Fruit fly (Drosophila melanogaster) whole organism, prepupa: ENCODE results near the gene CaBP1.

Experiments
- CG11294 ChIP-seq: fragments of 200-800 bp; sonication (Bioruptor generic); IDR thresholded peaks from 2 replicates; pipeline ENCODE4 v1.3.6; 2022; ENCODE audit warnings: missing biosample characterization, missing genetic modification characterization
- CG11762 ChIP-seq: fragments of 200-800 bp; sonication (Bioruptor generic); optimal IDR thresholded peaks from 3 replicates; lab custom pipeline; 2016; ENCODE audit warnings: missing biosample characterization, missing genetic modification characterization; ENCODE audit not compliant: insufficient read depth
- CG11902 ChIP-seq: fragments of 200-800 bp; sonication (Bioruptor generic); optimal IDR thresholded peaks from 3 replicates; lab custom pipeline; 2016; ENCODE audit warnings: missing biosample characterization, missing genetic modification characterization
- CG15336 ChIP-seq: fragments of 200-800 bp; sonication (Bioruptor generic); IDR thresholded peaks from 2 replicates; pipeline ENCODE4 v1.3.6; 2022; ENCODE audit warnings: missing biosample characterization, missing genetic modification characterization
- CG1621 ChIP-seq: fragments of 200-800 bp; sonication (Bioruptor generic); optimal IDR thresholded peaks from 3 replicates; lab custom pipeline; 2018; ENCODE audit warnings: missing biosample characterization, mild to moderate bottlenecking, missing genetic modification characterization
- CG3032 ChIP-seq: fragments of 200-800 bp; optimal IDR thresholded peaks from 2 replicates; lab custom pipeline; 2019; ENCODE audit warnings: missing biosample characterization, mild to moderate bottlenecking, missing genetic modification characterization, moderate library complexity
- CG31627 ChIP-seq: fragments of 200-800 bp; sonication (Bioruptor generic); optimal IDR thresholded peaks from 3 replicates; lab custom pipeline; 2016; ENCODE audit warnings: missing biosample characterization, missing genetic modification characterization
- CG34406 ChIP-seq: fragments of 200-800 bp; sonication (Bioruptor generic); optimal IDR thresholded peaks from 3 replicates; lab custom pipeline; 2016; ENCODE audit warnings: missing biosample characterization, missing genetic modification characterization
- CG3919 ChIP-seq: fragments of 200-800 bp; sonication (Bioruptor generic); optimal IDR thresholded peaks from 3 replicates; lab custom pipeline; 2016; ENCODE audit warnings: missing biosample characterization, missing genetic modification characterization
- CG6163 ChIP-seq: fragments of 200-800 bp; sonication (Bioruptor generic); IDR thresholded peaks from 3 replicates; pipeline ENCODE4 v1.3.6; 2022; ENCODE audit warnings: missing biosample characterization, missing genetic modification characterization
- CG6276 ChIP-seq: fragments of 200-800 bp; sonication (Bioruptor generic); optimal IDR thresholded peaks from 2 replicates; lab custom pipeline; 2017; ENCODE audit warnings: missing biosample characterization, mild to moderate bottlenecking, missing genetic modification characterization
- CG6808 ChIP-seq: fragments of 200-800 bp; sonication (Bioruptor generic); optimal IDR thresholded peaks from 3 replicates; lab custom pipeline; 2017; ENCODE audit warnings: missing biosample characterization, missing genetic modification characterization, mild to moderate bottlenecking, moderate library complexity, missing genetic modification reagents
- CG6854 ChIP-seq: fragments of 200-800 bp; sonication (Bioruptor generic); optimal IDR thresholded peaks from 2 replicates; lab custom pipeline; 2017; ENCODE audit warnings: missing biosample characterization, mild to moderate bottlenecking, missing genetic modification characterization
- CG7368 ChIP-seq: fragments of 200-800 bp; sonication (Bioruptor generic); optimal IDR thresholded peaks from 3 replicates; lab custom pipeline; 2016; ENCODE audit warnings: missing biosample characterization, missing genetic modification characterization
- CG8119 ChIP-seq: fragments of 200-800 bp; sonication (Bioruptor generic); IDR thresholded peaks from 3 replicates; pipeline ENCODE4 v1.3.6; 2022; ENCODE audit warnings: missing biosample characterization, missing genetic modification characterization
- CG8319 ChIP-seq: fragments of 200-800 bp; sonication (Bioruptor generic); optimal IDR thresholded peaks from 3 replicates; lab custom pipeline; 2016; ENCODE audit warnings: missing biosample characterization, missing genetic modification characterization
- Eip78C ChIP-seq: fragments of 200-800 bp; sonication (Bioruptor generic); peaks from one replicate; lab custom pipeline; 2016; ENCODE audit warnings: missing biosample characterization, missing genetic modification characterization
- Eip93F ChIP-seq: fragments of 200-800 bp; sonication (Bioruptor generic); optimal IDR thresholded peaks from 2 replicates; lab custom pipeline; 2016; ENCODE audit warnings: missing biosample characterization, mild to moderate bottlenecking, missing genetic modification characterization
- Ets96B ChIP-seq: fragments of 200-800 bp; optimal IDR thresholded peaks from 2 replicates; lab custom pipeline; 2019; ENCODE audit warnings: missing biosample characterization, mild to moderate bottlenecking, missing genetic modification characterization, moderate library complexity
- Gug ChIP-seq: fragments of 200-800 bp; sonication (Bioruptor generic); IDR thresholded peaks from 2 replicates; pipeline ENCODE4 v1.3.6; 2022; ENCODE audit warnings: missing biosample characterization, missing genetic modification characterization
- Hr38 ChIP-seq: sonication (Bioruptor generic); optimal IDR thresholded peaks from 2 replicates; lab custom pipeline; 2016; ENCODE audit warnings: missing biosample characterization, missing genetic modification characterization
- Hr39 ChIP-seq: fragments of 200-800 bp; sonication (Bioruptor generic); optimal IDR thresholded peaks from 2 replicates; lab custom pipeline; 2016; ENCODE audit warnings: missing biosample characterization, missing genetic modification characterization
- Hr4 ChIP-seq: fragments of 200-800 bp; sonication (Bioruptor generic); optimal IDR thresholded peaks from 3 replicates; lab custom pipeline; 2016; ENCODE audit warnings: missing biosample characterization, missing genetic modification characterization
- Met ChIP-seq: fragments of 200-800 bp; sonication (Bioruptor generic); optimal IDR thresholded peaks from 3 replicates; lab custom pipeline; 2016; ENCODE audit warnings: missing biosample characterization, missing genetic modification characterization
- OdsH ChIP-seq: fragments of 200-800 bp; sonication (Bioruptor generic); optimal IDR thresholded peaks from 3 replicates; lab custom pipeline; 2016; ENCODE audit warnings: missing biosample characterization, missing genetic modification characterization
- Smox ChIP-seq: fragments of 200-800 bp; sonication (Bioruptor generic); optimal IDR thresholded peaks from 3 replicates; lab custom pipeline; 2016; ENCODE audit warnings: missing biosample characterization, missing genetic modification characterization
- Sox102F ChIP-seq: fragments of 200-800 bp; sonication (Bioruptor generic); optimal IDR thresholded peaks from 2 replicates; lab custom pipeline; 2016; ENCODE audit warnings: missing biosample characterization, mild to moderate bottlenecking, missing genetic modification characterization
- Sox14 ChIP-seq: fragments of 200-800 bp; sonication (Bioruptor generic); optimal IDR thresholded peaks from 3 replicates; lab custom pipeline; 2016; ENCODE audit warnings: missing biosample characterization, missing genetic modification characterization
- Sox15 ChIP-seq: fragments of 200-800 bp; sonication (Bioruptor generic); optimal IDR thresholded peaks from 3 replicates; lab custom pipeline; 2016; ENCODE audit warnings: missing biosample characterization, missing genetic modification characterization
- achi ChIP-seq: fragments of 200-800 bp; sonication (Bioruptor generic); optimal IDR thresholded peaks from 3 replicates; lab custom pipeline; 2016; ENCODE audit warnings: missing biosample characterization, missing genetic modification characterization
- dac ChIP-seq: fragments of 200-800 bp; sonication (Bioruptor generic); optimal IDR thresholded peaks from 2 replicates; lab custom pipeline; 2017; ENCODE audit warnings: missing biosample characterization, mild to moderate bottlenecking, missing genetic modification characterization
- dsx ChIP-seq: fragments of 200-800 bp; optimal IDR thresholded peaks from 3 replicates; lab custom pipeline; 2019; ENCODE audit warnings: missing biosample characterization, mild to moderate bottlenecking, missing genetic modification characterization, moderate library complexity; ENCODE audit not compliant: poor library complexity, severe bottlenecking
- eg ChIP-seq: fragments of 200-800 bp; sonication (Bioruptor generic); IDR thresholded peaks from 3 replicates; pipeline ENCODE4 v1.3.6; 2022; ENCODE audit warnings: missing biosample characterization, missing genetic modification characterization
- esn ChIP-seq: fragments of 200-800 bp; sonication (Bioruptor generic); optimal IDR thresholded peaks from 2 replicates; lab custom pipeline; 2016; ENCODE audit warnings: missing biosample characterization, mild to moderate bottlenecking, missing genetic modification characterization, moderate library complexity
- fd59A ChIP-seq: fragments of 200-800 bp; sonication (Bioruptor generic); optimal IDR thresholded peaks from 2 replicates; lab custom pipeline; 2017; ENCODE audit warnings: missing biosample characterization, mild to moderate bottlenecking, missing genetic modification characterization, missing genetic modification reagents
- fd85E ChIP-seq: fragments of 200-800 bp; sonication (Bioruptor generic); optimal IDR thresholded peaks from 3 replicates; lab custom pipeline; 2016; ENCODE audit warnings: missing biosample characterization, missing genetic modification characterization
- fkh ChIP-seq: fragments of 200-800 bp; sonication (Bioruptor generic); optimal IDR thresholded peaks from 3 replicates; lab custom pipeline; 2017; ENCODE audit warnings: missing biosample characterization, mild to moderate bottlenecking, missing genetic modification characterization, moderate library complexity
- lz ChIP-seq: fragments of 200-800 bp; sonication (Bioruptor generic); optimal IDR thresholded peaks from 3 replicates; lab custom pipeline; 2016; ENCODE audit warnings: missing biosample characterization, missing genetic modification characterization
- net ChIP-seq: fragments of 200-800 bp; sonication (Bioruptor generic); optimal IDR thresholded peaks from 3 replicates; lab custom pipeline; 2016; ENCODE audit warnings: missing biosample characterization, missing genetic modification characterization
- pdm3 ChIP-seq: fragments of 200-800 bp; sonication (Bioruptor generic); optimal IDR thresholded peaks from 3 replicates; lab custom pipeline; 2016; ENCODE audit warnings: missing biosample characterization, missing genetic modification characterization
- spab ChIP-seq: fragments of 200-800 bp; sonication (Bioruptor generic); optimal IDR thresholded peaks from 2 replicates; lab custom pipeline; 2017; ENCODE audit warnings: missing biosample characterization, mild to moderate bottlenecking, missing genetic modification characterization, missing genetic modification reagents
- ss ChIP-seq, 2 experiments: fragments of 200-800 bp; sonication (Bioruptor generic); optimal IDR thresholded peaks; 2 replicates in 1 of 2; 3 replicates in 1 of 2; lab custom pipeline; 2017 to 2018; ENCODE audit warnings: mild to moderate bottlenecking in 2 of 2, missing biosample characterization in 2 of 2, missing genetic modification characterization in 2 of 2, moderate library complexity in 1 of 2
- svp ChIP-seq: fragments of 200-800 bp; sonication (Bioruptor generic); peaks from one replicate; lab custom pipeline; 2016; ENCODE audit warnings: missing biosample characterization, missing genetic modification characterization
- vri ChIP-seq: fragments of 200-800 bp; sonication (Bioruptor generic); optimal IDR thresholded peaks from 3 replicates; lab custom pipeline; 2016; ENCODE audit warnings: missing biosample characterization, mild to moderate bottlenecking, missing genetic modification characterization

CaBP1 gene

DNA sequence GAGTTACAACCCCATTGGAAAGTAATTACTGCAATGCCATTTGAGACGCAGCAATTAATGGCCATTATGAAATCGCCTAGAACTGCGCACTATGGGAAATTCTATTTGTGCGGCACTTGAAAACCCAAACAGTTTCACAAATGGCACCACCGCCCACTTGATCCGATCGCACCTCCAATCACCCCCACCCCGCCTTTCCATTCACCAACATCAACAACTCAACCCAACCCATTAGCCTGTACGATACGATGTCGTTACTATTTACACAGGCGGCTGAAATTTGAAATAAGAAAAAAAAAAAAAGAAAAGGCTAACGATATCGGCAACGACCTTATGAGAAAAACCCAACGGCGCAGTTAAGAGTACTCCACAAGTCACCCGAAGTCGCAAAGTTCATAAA lies 39.4 kb downstream of the CaBP1 start:
- TF ChIP-seq fkh (GFP tag; lab: Kevin White, UChicago) = peak; percentile 50
- no peak for TF ChIP-seq OdsH (GFP tag; lab: Kevin White, UChicago)
- TF ChIP-seq CG6854 = no peak
- TF ChIP-seq, all 60 proteins: peak for 1

DNA sequence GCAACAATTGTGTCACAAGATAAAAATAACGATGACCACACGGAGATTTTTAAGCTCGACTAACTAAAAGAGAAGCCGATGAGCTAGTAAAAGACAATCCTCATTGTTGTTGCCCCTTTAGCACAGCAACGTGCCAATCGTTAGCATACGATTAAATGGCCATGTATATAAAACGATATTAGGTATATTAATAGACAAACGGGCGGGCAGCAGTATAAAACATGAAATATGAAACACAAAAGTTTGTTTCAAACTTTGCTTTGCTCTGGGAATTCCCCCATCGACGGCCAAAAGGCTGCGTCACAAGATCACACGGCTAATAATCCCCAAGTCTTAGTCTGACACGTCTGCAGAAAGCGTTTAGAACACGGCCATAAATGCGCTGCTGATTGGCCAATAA lies 40.1 kb downstream of the CaBP1 start:
- TF ChIP-seq CG11762 (GFP tag; lab: Kevin White, UChicago) = no peak
- TF ChIP-seq esn (GFP tag; lab: Kevin White, UChicago) = no peak
- TF ChIP-seq fd85E (GFP tag; lab: Kevin White, UChicago) = no peak
- no peak for TF ChIP-seq CG1621 (tag; lab: Kevin White, UChicago)
- no peak for TF ChIP-seq Hr38 (GFP tag; lab: Kevin White, UChicago)
- no peak for TF ChIP-seq spab (GFP tag; lab: Kevin White, UChicago)
- no peak for TF ChIP-seq Gug (GFP tag; lab: Robert Waterston, UW)
- TF ChIP-seq CG6276 (GFP tag; lab: Kevin White, UChicago) = no peak
- TF ChIP-seq CG6808 (GFP tag; lab: Kevin White, UChicago) = no peak
- no peak for TF ChIP-seq net (GFP tag; lab: Kevin White, UChicago)
- no peak for TF ChIP-seq Met (GFP tag; lab: Kevin White, UChicago)
- no peak for TF ChIP-seq pdm3
- no peak for TF ChIP-seq Eip78C
- no peak for TF ChIP-seq dac (GFP tag; lab: Kevin White, UChicago)
- TF ChIP-seq Smox = no peak

DNA sequence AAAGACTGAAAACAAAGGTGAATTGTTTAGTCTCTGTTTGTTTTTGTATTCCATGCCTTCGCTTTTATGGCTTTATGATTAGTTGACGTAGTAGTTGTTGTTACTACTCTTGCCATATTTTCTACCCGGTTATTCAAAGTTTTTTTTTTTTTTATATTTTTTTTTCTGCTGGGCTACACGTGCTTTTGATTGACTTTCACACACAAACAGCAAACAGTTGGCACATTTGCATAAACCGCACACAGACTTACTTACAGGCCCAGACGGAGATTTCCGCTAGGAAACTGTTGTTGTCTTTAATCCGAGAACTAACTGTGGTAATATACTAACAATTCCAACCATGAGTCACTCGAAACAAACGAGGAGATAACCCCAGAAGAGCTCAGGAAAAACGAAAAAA lies 40.7 kb downstream of the CaBP1 start:
- TF ChIP-seq CG3919 (no peak), CG31627 (GFP tag; lab: Kevin White, UChicago) (no peak), fd59A (GFP tag; lab: Kevin White, UChicago) (no peak), fkh (GFP tag; lab: Kevin White, UChicago) (peak; percentile 14)

DNA sequence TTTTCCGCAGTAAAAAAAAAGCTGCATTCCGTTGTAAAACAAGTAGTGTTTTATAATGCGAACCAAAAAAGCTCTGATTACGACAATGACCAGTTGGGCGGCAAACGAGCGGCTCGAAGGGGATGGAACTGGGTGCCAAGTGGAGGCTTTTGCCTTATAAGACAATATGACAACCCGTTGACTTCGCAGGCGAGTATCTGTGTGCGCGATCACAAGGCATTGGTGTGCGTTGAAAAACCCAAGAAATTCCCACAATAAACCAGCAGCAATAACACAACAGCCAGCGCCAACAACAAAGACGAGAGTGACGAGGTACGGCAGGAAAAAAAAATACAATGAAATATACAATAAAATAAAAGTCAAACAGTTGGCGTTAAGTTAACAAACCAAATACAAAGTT lies 41.5 kb downstream of the CaBP1 start:
- TF ChIP-seq ss (GFP tag; optimal IDR thresholded peaks at IDR 0.05; lab: Kevin White, UChicago) (peak in 1 of 2 experiments; percentile 78), Eip93F (GFP tag; lab: Kevin White, UChicago) (peak; percentile 38), fkh (GFP tag; lab: Kevin White, UChicago) (peak; percentile 62), dsx (GFP tag; lab: Kevin White, UChicago) (peak; percentile 53), Eip78C (peak; percentile 60), CG3032 (tag; lab: Kevin White, UChicago) (peak; percentile 10), Ets96B (tag; lab: Kevin White, UChicago) (peak; percentile 31), CG6808 (GFP tag; lab: Kevin White, UChicago) (peak; percentile 65), eg (GFP tag; lab: Robert Waterston, UW) (no peak; the same call in 2 of the 3 replicates), CG11762 (GFP tag; lab: Kevin White, UChicago) (no peak), CG34406 (no peak), svp (GFP tag; lab: Kevin White, UChicago) (no peak), CG8119 (GFP tag; lab: Robert Waterston, UW) (peak; percentile 28; the same call in 2 of the 3 replicates), Sox14 (GFP tag; lab: Kevin White, UChicago) (peak; percentile 77), CG11294 (no peak), CG6163 (peak; percentile 62), vri (GFP tag; lab: Kevin White, UChicago) (peak; percentile 94)

DNA sequence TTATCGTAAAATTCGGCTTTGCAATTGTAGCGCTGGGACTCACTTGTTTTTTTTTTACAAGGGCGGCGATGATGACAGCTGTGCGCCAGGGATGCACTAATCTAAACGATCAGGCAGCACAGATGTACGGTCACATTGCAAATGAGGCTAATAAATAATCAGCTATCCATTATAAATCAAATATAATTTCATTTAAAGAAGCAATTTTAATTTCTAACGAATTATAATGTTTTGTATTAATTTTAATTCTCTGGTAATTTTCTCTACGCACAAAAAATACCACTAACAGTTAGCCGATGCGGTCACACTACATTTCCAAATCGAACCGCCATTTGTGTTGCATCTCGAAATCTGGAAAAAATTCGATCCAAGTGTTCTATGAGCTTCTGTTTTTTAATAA lies 45.9 kb downstream of the CaBP1 start, which contains the start of the genes cni and fzy:
cni (minus strand) TSS at position 79 of the 400 bp plus-strand sequence.
fzy (plus strand) TSS at position 309 of the 400 bp plus-strand sequence.
- no peak for TF ChIP-seq OdsH (GFP tag; lab: Kevin White, UChicago)
- peak; percentile 26 for TF ChIP-seq lz
- TF ChIP-seq CG6163 = no peak
- no peak for TF ChIP-seq Hr4 (GFP tag; lab: Kevin White, UChicago)
- no peak for TF ChIP-seq vri (GFP tag; lab: Kevin White, UChicago)
- no peak for TF ChIP-seq Sox15 (GFP tag; lab: Kevin White, UChicago)
- TF ChIP-seq Sox14 (GFP tag; lab: Kevin White, UChicago) = peak; percentile 42
- no peak for TF ChIP-seq CG11902 (GFP tag; lab: Kevin White, UChicago)
- TF ChIP-seq esn (GFP tag; lab: Kevin White, UChicago) = peak; percentile 30
- TF ChIP-seq CG15336 = no peak
- TF ChIP-seq CG8119 (GFP tag; lab: Robert Waterston, UW) = no peak
- TF ChIP-seq Eip78C = no peak
- TF ChIP-seq Hr39 (GFP tag; lab: Kevin White, UChicago) = no peak
- peak; percentile 74 for TF ChIP-seq achi
- TF ChIP-seq dac (GFP tag; lab: Kevin White, UChicago) = no peak
- no peak for TF ChIP-seq CG8319 (GFP tag; lab: Kevin White, UChicago)
- TF ChIP-seq Gug (GFP tag; lab: Robert Waterston, UW) = no peak
- TF ChIP-seq Sox102F (GFP tag; lab: Kevin White, UChicago) = no peak
- no peak for TF ChIP-seq fd59A (GFP tag; lab: Kevin White, UChicago)
- no peak for TF ChIP-seq CG7368
